Worm (Caenorhabditis elegans) whole organism, L4 larva: Measurements from ENCODE around the gene ZK686.2.

Experiments
- D1046.2 ChIP-seq: fragments of 200-800 bp; sonication (Bioruptor generic); IDR thresholded peaks from 2 replicates; pipeline ENCODE4 v1.3.6; 2022; ENCODE audit warnings: missing genetic modification characterization, missing compliant biosample characterization
- F37D6.2 ChIP-seq: sonication (generic microtip); optimal IDR thresholded peaks from 2 replicates; lab custom pipeline; 2016; ENCODE audit warnings: mild to moderate bottlenecking, missing genetic modification characterization, missing compliant biosample characterization
- T20F7.1 ChIP-seq: fragments of 200-800 bp; sonication (Bioruptor generic); optimal IDR thresholded peaks from 2 replicates; lab custom pipeline; 2018; ENCODE audit warnings: mild to moderate bottlenecking, missing genetic modification characterization, missing compliant biosample characterization
- ZK337.2 ChIP-seq: fragments of 200-800 bp; sonication (Bioruptor generic); IDR thresholded peaks from 2 replicates; pipeline ENCODE4 v1.3.6; 2022; ENCODE audit warnings: missing genetic modification reagents, missing genetic modification characterization, missing compliant biosample characterization
- ama-1 ChIP-seq: fragments of 150-350 bp; optimal IDR thresholded peaks from 2 replicates; lab custom pipeline; 2014; ENCODE audit warnings: inconsistent platforms, mixed read lengths
- arid-1 ChIP-seq: fragments of 200-800 bp; sonication (Bioruptor generic); conservative IDR thresholded peaks from 2 replicates; pipeline ENCODE4 v1.3.6; 2022; ENCODE audit warnings: missing genetic modification reagents, missing genetic modification characterization, missing compliant biosample characterization
- ceh-20 ChIP-seq: fragments of 200-800 bp; sonication (Bioruptor generic); IDR thresholded peaks from 2 replicates; pipeline ENCODE4 v1.3.6; 2022; ENCODE audit warnings: missing genetic modification reagents, missing genetic modification characterization, missing compliant biosample characterization
- cey-2 ChIP-seq: sonication (generic microtip); optimal IDR thresholded peaks from 3 replicates; lab custom pipeline; 2017; ENCODE audit warnings: missing genetic modification characterization, mild to moderate bottlenecking, missing compliant biosample characterization, antibody characterized with exemption, borderline replicate concordance; ENCODE audit not compliant: insufficient read depth
- daf-16 ChIP-seq, 3 experiments: sonication (generic microtip); optimal IDR thresholded peaks; 2 replicates each; lab custom pipeline; 2016 to 2017; ENCODE audit warnings: missing genetic modification characterization in 3 of 3, missing genetic modification reagents in 3 of 3, mild to moderate bottlenecking in 2 of 3, missing compliant biosample characterization in 2 of 3, missing biosample characterization in 1 of 3, moderate library complexity in 1 of 3
- daf-8 ChIP-seq: fragments of 200-800 bp; sonication (Bioruptor generic); IDR thresholded peaks from 2 replicates; pipeline ENCODE4 v1.3.6; 2022; ENCODE audit warnings: missing genetic modification characterization, missing compliant biosample characterization
- dmd-6 ChIP-seq: fragments of 200-800 bp; sonication (Bioruptor generic); IDR thresholded peaks from 2 replicates; pipeline ENCODE4 v1.3.6; 2022; ENCODE audit warnings: missing genetic modification reagents, missing genetic modification characterization, missing compliant biosample characterization
- dmd-8 ChIP-seq: fragments of 200-800 bp; sonication (Bioruptor generic); IDR thresholded peaks from 2 replicates; pipeline ENCODE4 v1.3.6; 2022; ENCODE audit warnings: missing genetic modification characterization, missing compliant biosample characterization
- dpl-1 ChIP-seq: fragments of 150-350 bp; optimal IDR thresholded peaks from 2 replicates; lab custom pipeline; 2014; ENCODE audit warnings: missing biosample characterization, missing genetic modification reagents, missing genetic modification characterization
- dve-1 ChIP-seq: sonication (generic microtip); optimal IDR thresholded peaks from 2 replicates; lab custom pipeline; 2017; ENCODE audit warnings: antibody characterized with exemption, mild to moderate bottlenecking, missing genetic modification characterization, missing compliant biosample characterization; ENCODE audit not compliant: insufficient read depth
- egl-43 ChIP-seq: fragments of 200-800 bp; sonication (Bioruptor generic); IDR thresholded peaks from 2 replicates; pipeline ENCODE4 v1.3.6; 2022; ENCODE audit warnings: missing genetic modification reagents, missing genetic modification characterization, missing compliant biosample characterization
- fkh-10 ChIP-seq: fragments of 150-350 bp; optimal IDR thresholded peaks from 2 replicates; lab custom pipeline; 2014; ENCODE audit warnings: missing biosample characterization, missing genetic modification reagents, missing genetic modification characterization
- gei-8 ChIP-seq: fragments of 200-800 bp; sonication (Bioruptor generic); optimal IDR thresholded peaks from 2 replicates; lab custom pipeline; 2018; ENCODE audit warnings: mild to moderate bottlenecking, missing genetic modification characterization, missing compliant biosample characterization
- hlh-11 ChIP-seq: fragments of 200-800 bp; sonication (Bioruptor generic); optimal IDR thresholded peaks from 2 replicates; lab custom pipeline; 2018; ENCODE audit warnings: mild to moderate bottlenecking, missing genetic modification characterization, missing compliant biosample characterization
- hlh-30 ChIP-seq: sonication (generic microtip); optimal IDR thresholded peaks from 2 replicates; lab custom pipeline; 2017; ENCODE audit warnings: antibody characterized with exemption, mild to moderate bottlenecking, missing genetic modification characterization, missing compliant biosample characterization; ENCODE audit not compliant: insufficient read depth
- hmg-1.1 ChIP-seq: fragments of 200-800 bp; sonication (Bioruptor generic); IDR thresholded peaks from 2 replicates; pipeline ENCODE4 v1.3.6; 2022; ENCODE audit warnings: missing genetic modification reagents, missing genetic modification characterization, missing compliant biosample characterization
- lim-7 ChIP-seq: fragments of 200-800 bp; sonication (Bioruptor generic); IDR thresholded peaks from 2 replicates; pipeline ENCODE4 v1.3.6; 2022; ENCODE audit warnings: missing genetic modification characterization, missing compliant biosample characterization
- lin-13 ChIP-seq: fragments of 150-350 bp; optimal IDR thresholded peaks from 2 replicates; lab custom pipeline; 2014; ENCODE audit warnings: missing biosample characterization, missing genetic modification reagents, missing genetic modification characterization
- lin-38 ChIP-seq: fragments of 200-800 bp; sonication (Bioruptor generic); IDR thresholded peaks from 2 replicates; pipeline ENCODE4 v1.3.6; 2022; ENCODE audit warnings: missing genetic modification reagents, missing genetic modification characterization, missing compliant biosample characterization
- lin-39 ChIP-seq: fragments of 150-350 bp; optimal IDR thresholded peaks from 2 replicates; lab custom pipeline; 2014; ENCODE audit warnings: missing biosample characterization, missing genetic modification reagents, missing genetic modification characterization
- lir-3 ChIP-seq: sonication (generic microtip); optimal IDR thresholded peaks from 2 replicates; lab custom pipeline; 2016; ENCODE audit warnings: mild to moderate bottlenecking, missing genetic modification characterization, missing compliant biosample characterization
- lsy-2 ChIP-seq, 2 experiments: fragments of 150-350 bp in 1 of 2; sonication (generic microtip) in 1 of 2; optimal IDR thresholded peaks; 2 replicates each; lab custom pipeline; 2014 to 2017; ENCODE audit warnings: missing biosample characterization in 2 of 2, missing genetic modification characterization in 2 of 2
- madf-9 ChIP-seq: fragments of 200-800 bp; sonication (Bioruptor generic); conservative IDR thresholded peaks from 2 replicates; pipeline ENCODE4 v1.3.6; 2022; ENCODE audit warnings: missing genetic modification reagents, missing genetic modification characterization, missing compliant biosample characterization
- mdl-1 ChIP-seq, 2 experiments: fragments of 150-350 bp in 1 of 2; sonication (generic microtip) in 1 of 2; optimal IDR thresholded peaks; 2 replicates each; lab custom pipeline; 2014 to 2017; ENCODE audit warnings: missing biosample characterization in 2 of 2, missing genetic modification characterization in 2 of 2
- mdt-29 ChIP-seq: fragments of 200-800 bp; sonication (Bioruptor generic); IDR thresholded peaks from 2 replicates; pipeline ENCODE4 v1.3.6; 2022; ENCODE audit warnings: missing genetic modification reagents, missing genetic modification characterization, missing compliant biosample characterization
- mep-1 ChIP-seq: fragments of 150-350 bp; sonication (generic microtip); optimal IDR thresholded peaks from 3 replicates; lab custom pipeline; 2014; ENCODE audit warnings: missing biosample characterization, missing genetic modification characterization
- mes-2 ChIP-seq: sonication (generic microtip); optimal IDR thresholded peaks from 2 replicates; lab custom pipeline; 2016; ENCODE audit warnings: missing genotype, mild to moderate bottlenecking, missing genetic modification characterization, missing compliant biosample characterization; ENCODE audit not compliant: poor library complexity, severe bottlenecking
- mxl-3 ChIP-seq: fragments of 200-800 bp; sonication (Bioruptor generic); optimal IDR thresholded peaks from 2 replicates; lab custom pipeline; 2018; ENCODE audit warnings: mild to moderate bottlenecking, missing genetic modification characterization, missing compliant biosample characterization
- nhr-102 ChIP-seq: sonication (generic microtip); optimal IDR thresholded peaks from 2 replicates; lab custom pipeline; 2016; ENCODE audit warnings: mild to moderate bottlenecking, missing genetic modification characterization, moderate library complexity, missing compliant biosample characterization
- nhr-11 ChIP-seq: fragments of 150-350 bp; optimal IDR thresholded peaks from 2 replicates; lab custom pipeline; 2014; ENCODE audit warnings: missing biosample characterization, missing genetic modification characterization
- nhr-28 ChIP-seq: fragments of 150-350 bp; optimal IDR thresholded peaks from 2 replicates; lab custom pipeline; 2014; ENCODE audit warnings: missing biosample characterization, missing genetic modification characterization
- nhr-41 ChIP-seq: fragments of 200-800 bp; sonication (Bioruptor generic); IDR thresholded peaks from 2 replicates; pipeline ENCODE4 v1.3.6; 2022; ENCODE audit warnings: missing genetic modification reagents, missing genetic modification characterization, missing compliant biosample characterization
- nhr-42 ChIP-seq: fragments of 200-800 bp; sonication (Bioruptor generic); IDR thresholded peaks from 2 replicates; pipeline ENCODE4 v1.3.6; 2022; ENCODE audit warnings: missing genetic modification characterization, missing compliant biosample characterization
- nhr-48 ChIP-seq: sonication (generic microtip); optimal IDR thresholded peaks from 2 replicates; lab custom pipeline; 2016; ENCODE audit warnings: mild to moderate bottlenecking, missing genetic modification characterization, missing compliant biosample characterization
- nhr-77 ChIP-seq: fragments of 150-350 bp; optimal IDR thresholded peaks from 2 replicates; lab custom pipeline; 2014; ENCODE audit warnings: missing biosample characterization, missing genetic modification characterization
- pha-4 ChIP-seq, 2 experiments: fragments of 150-350 bp in 1 of 2; fragments of 200-800 bp in 1 of 2; sonication (Bioruptor generic) in 1 of 2; IDR thresholded peaks in 1 of 2; optimal IDR thresholded peaks in 1 of 2; 2 replicates each; pipeline versions ENCODE4 v1.3.6 to Lab custom; 2014 to 2022; ENCODE audit warnings: missing genetic modification characterization in 2 of 2, missing genetic modification reagents in 2 of 2, missing biosample characterization in 1 of 2, missing compliant biosample characterization in 1 of 2
- pqm-1 ChIP-seq: sonication (generic microtip); optimal IDR thresholded peaks from 2 replicates; lab custom pipeline; 2017; ENCODE audit warnings: missing biosample characterization, missing genetic modification characterization
- saeg-2 ChIP-seq: fragments of 200-800 bp; sonication (Bioruptor generic); IDR thresholded peaks from 2 replicates; pipeline ENCODE4 v1.3.6; 2022; ENCODE audit warnings: missing genetic modification reagents, missing genetic modification characterization, missing compliant biosample characterization
- skn-1 ChIP-seq: fragments of 150-350 bp; optimal IDR thresholded peaks from 2 replicates; lab custom pipeline; 2014; ENCODE audit warnings: missing biosample characterization, missing genetic modification characterization
- tra-1 ChIP-seq: fragments of 200-800 bp; sonication (Bioruptor generic); IDR thresholded peaks from 2 replicates; pipeline ENCODE4 v1.3.6; 2022; ENCODE audit warnings: missing genetic modification reagents, missing genetic modification characterization, missing compliant biosample characterization
- unc-130 ChIP-seq: sonication (generic microtip); optimal IDR thresholded peaks from 2 replicates; lab custom pipeline; 2016; ENCODE audit warnings: missing genetic modification reagents, missing genetic modification characterization, missing compliant biosample characterization
- unc-39 ChIP-seq: sonication (generic microtip); optimal IDR thresholded peaks from 2 replicates; lab custom pipeline; 2017; ENCODE audit warnings: missing biosample characterization, missing genetic modification characterization
- zfp-3 ChIP-seq: fragments of 200-800 bp; sonication (Bioruptor generic); conservative IDR thresholded peaks from 2 replicates; pipeline ENCODE4 v1.3.6; 2022; ENCODE audit warnings: missing genetic modification reagents, missing genetic modification characterization, missing compliant biosample characterization

ZK686.2 gene

DNA sequence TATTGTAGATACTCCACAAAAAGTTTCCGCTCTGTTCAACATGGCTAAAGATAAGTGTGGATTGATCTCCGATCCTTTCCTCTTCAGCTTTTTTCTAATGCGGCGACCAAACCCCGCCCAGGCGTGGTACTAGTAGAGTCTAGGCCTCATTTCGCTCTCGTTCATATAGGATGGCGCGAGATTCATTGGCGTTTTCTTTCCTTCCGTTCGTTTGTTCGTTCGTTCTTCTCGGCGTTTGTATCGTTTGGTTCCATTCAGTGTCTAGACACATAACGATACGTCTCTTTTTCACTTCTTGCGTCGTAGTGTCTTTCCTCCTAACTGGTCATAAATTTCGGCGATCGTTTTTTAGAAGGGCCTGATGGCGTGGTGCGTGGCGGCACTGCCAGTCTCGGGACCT is 36.8 kb downstream of the ZK686.2 start (continued):
- TF ChIP-seq egl-43 (GFP tag; lab: Robert Waterston, UW) (no peak), F37D6.2 (tag; lab: Kevin White, UChicago) (no peak), nhr-41 (GFP tag; lab: Robert Waterston, UW) (no peak), dmd-8 (GFP tag; lab: Robert Waterston, UW) (peak; percentile 15; the same call in 1 of the 2 replicates), mes-2 (tag; lab: Kevin White, UChicago) (no peak), ZK337.2 (no peak), pha-4 (GFP tag; IDR thresholded peaks at IDR 0.05; lab: Robert Waterston, UW) (no peak), pha-4 (tag; optimal IDR thresholded peaks at IDR 0.05; lab: Kevin White, UChicago) (no peak)

DNA sequence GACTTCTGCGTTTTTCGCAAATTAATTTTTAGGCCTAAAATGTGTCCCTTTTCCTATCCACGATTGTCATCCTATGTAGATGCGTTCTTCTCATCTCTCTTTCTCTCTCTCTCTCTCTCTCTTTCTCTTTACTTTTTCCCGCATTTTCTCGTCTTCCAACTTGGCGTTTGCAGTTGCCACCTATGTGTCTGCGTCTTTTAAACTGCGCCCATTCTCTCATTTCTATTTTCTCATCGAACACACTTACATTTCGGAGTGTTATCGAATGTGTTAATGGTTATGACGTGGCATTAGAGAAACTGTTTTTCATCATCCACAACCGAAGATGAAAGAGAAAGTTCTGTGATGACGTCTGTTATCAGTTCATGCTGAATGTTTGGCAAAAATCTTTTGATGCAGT is 37.4 kb downstream of the ZK686.2 start:
- TF ChIP-seq hlh-11 (tag; lab: Kevin White, UChicago) (peak; percentile 84), T20F7.1 (GFP tag; lab: Kevin White, UChicago) (peak; percentile 73), mdt-29 (GFP tag; lab: Robert Waterston, UW) (peak; percentile 49; the same call in 1 of the 2 replicates), hlh-30 (tag; lab: Kevin White, UChicago) (peak; percentile 59), lim-7 (GFP tag; lab: Robert Waterston, UW) (no peak), nhr-48 (tag; lab: Kevin White, UChicago) (peak; percentile 74), mxl-3 (GFP tag; lab: Kevin White, UChicago) (peak; percentile 52), lin-13 (GFP tag; lab: Kevin White, UChicago) (peak; percentile 48), gei-8 (GFP tag; lab: Kevin White, UChicago) (no peak), pqm-1 (peak; percentile 84), arid-1 (GFP tag; lab: Robert Waterston, UW) (no peak), dmd-6 (GFP tag; lab: Robert Waterston, UW) (peak; percentile 81), daf-16 (GFP tag; optimal IDR thresholded peaks at IDR 0.05; lab: Kevin White, UChicago) (peak in 1 of 2 experiments; percentile 9), daf-16 (tag; optimal IDR thresholded peaks at IDR 0.05; lab: Kevin White, UChicago) (peak; percentile 75), dve-1 (peak; percentile 90), unc-39 (tag; lab: Kevin White, UChicago) (no peak), cey-2 (tag; lab: Kevin White, UChicago) (peak; percentile 32), ceh-20 (GFP tag; lab: Robert Waterston, UW) (0 out of 2 replicates have a peak, but pooled peaks have one; percentile 44), nhr-42 (GFP tag; lab: Robert Waterston, UW) (peak; percentile 70; the same call in 1 of the 2 replicates), lsy-2 (tag; optimal IDR thresholded peaks at IDR 0.05; lab: Kevin White, UChicago) (peak; percentile 19 to 83), unc-130 (no peak), ama-1 (peak; percentile 42), tra-1 (GFP tag; lab: Robert Waterston, UW) (peak; percentile 70), nhr-11 (tag; lab: Kevin White, UChicago) (peak; percentile 4), madf-9 (0 out of 2 replicates have a peak, but pooled peaks have one; percentile 15), D1046.2 (GFP tag; lab: Robert Waterston, UW) (no peak), zfp-3 (GFP tag; lab: Robert Waterston, UW) (peak; percentile 67; the same call in 1 of the 2 replicates), mes-2 (tag; lab: Kevin White, UChicago) (peak; percentile 60), lin-38 (peak; percentile 20; the same call in 1 of the 2 replicates), mdl-1 (tag; optimal IDR thresholded peaks at IDR 0.05; lab: Kevin White, UChicago) (peak in 1 of 2 experiments; percentile 25), nhr-77 (tag; lab: Kevin White, UChicago) (peak; percentile 10), fkh-10 (no peak), nhr-28 (tag; lab: Kevin White, UChicago) (peak; percentile 70), daf-8 (GFP tag; lab: Robert Waterston, UW) (no peak), saeg-2 (no peak), ZK337.2 (no peak), lin-39 (no peak), lir-3 (tag; lab: Kevin White, UChicago) (no peak), mep-1 (tag; lab: Kevin White, UChicago) (peak; percentile 65), hmg-1.1 (GFP tag; lab: Robert Waterston, UW) (peak; percentile 56), nhr-102 (tag; lab: Kevin White, UChicago) (peak; percentile 43), dpl-1 (GFP tag; lab: Kevin White, UChicago) (peak; percentile 54), skn-1 (tag; lab: Kevin White, UChicago) (no peak)
